Worm (Caenorhabditis elegans) whole organism, late embryonic: ENCODE results near the gene Y48C3A.5.

ENCODE experiments used
- C08G9.2 ChIP-seq: sonication (generic microtip); optimal IDR thresholded peaks from 2 replicates; lab custom pipeline; 2016; ENCODE audit warnings: mild to moderate bottlenecking, missing genetic modification characterization, moderate library complexity, missing compliant biosample characterization
- ama-1 ChIP-seq: fragments of 150-350 bp; optimal IDR thresholded peaks from 2 replicates; lab custom pipeline; 2014
- ceh-19 ChIP-seq: fragments of 200-800 bp; sonication (Bioruptor generic); optimal IDR thresholded peaks from 2 replicates; lab custom pipeline; 2018; ENCODE audit warnings: mild to moderate bottlenecking, missing genetic modification characterization, missing compliant biosample characterization
- ceh-48 ChIP-seq: sonication (generic microtip); optimal IDR thresholded peaks from 2 replicates; lab custom pipeline; 2016; ENCODE audit warnings: missing genetic modification characterization, inconsistent platforms, missing compliant biosample characterization
- elt-4 ChIP-seq: sonication (generic microtip); optimal IDR thresholded peaks from 2 replicates; lab custom pipeline; 2016; ENCODE audit warnings: missing genetic modification characterization, missing compliant biosample characterization
- ets-4 ChIP-seq: sonication (generic microtip); optimal IDR thresholded peaks from 2 replicates; lab custom pipeline; 2016; ENCODE audit warnings: missing genetic modification characterization, missing compliant biosample characterization
- hlh-13 ChIP-seq: fragments of 200-800 bp; sonication (Bioruptor generic); optimal IDR thresholded peaks from 2 replicates; lab custom pipeline; 2018; ENCODE audit warnings: mild to moderate bottlenecking, missing genetic modification characterization, missing compliant biosample characterization
- lin-11 ChIP-seq: fragments of 200-800 bp; sonication (Bioruptor generic); optimal IDR thresholded peaks from 2 replicates; lab custom pipeline; 2018; ENCODE audit warnings: mild to moderate bottlenecking, missing genetic modification characterization, missing compliant biosample characterization
- ttx-3 ChIP-seq: sonication (generic microtip); optimal IDR thresholded peaks from 2 replicates; lab custom pipeline; 2016; ENCODE audit warnings: missing genetic modification reagents, missing genetic modification characterization, missing compliant biosample characterization

ce11 chrII:13320811-13321210 lies 49.9 kb downstream of the Y48C3A.5 start, which contains the start of gene mac-1:
- TF ChIP-seq ttx-3 (no peak), C08G9.2 (tag; lab: Kevin White, UChicago) (no peak), ama-1 (lab: Kevin White, UChicago) (no peak), elt-4 (tag; lab: Kevin White, UChicago) (no peak), lin-11 (tag; lab: Kevin White, UChicago) (no peak), hlh-13 (GFP tag; lab: Kevin White, UChicago) (no peak), ets-4 (tag; lab: Kevin White, UChicago) (no peak), ceh-48 (no peak), ceh-19 (GFP tag; lab: Kevin White, UChicago) (no peak)
